Fruit fly (Drosophila melanogaster) whole organism, embryonic: ENCODE results near the gene CG42342.

Experiments
- Bgb ChIP-seq: fragments of 200-800 bp; sonication (Bioruptor generic); IDR thresholded peaks from 2 replicates; pipeline ENCODE4 v1.3.6; 2022; ENCODE audit warnings: missing biosample characterization, missing genetic modification characterization; ENCODE audit not compliant: partially characterized antibody
- CG10209 ChIP-seq: fragments of 200-800 bp; sonication (Bioruptor generic); optimal IDR thresholded peaks from 3 replicates; lab custom pipeline; 2017; ENCODE audit warnings: missing biosample characterization, mild to moderate bottlenecking, missing genetic modification characterization, missing genetic modification reagents
- CG10462 ChIP-seq: fragments of 200-800 bp; sonication (Bioruptor generic); optimal IDR thresholded peaks from 2 replicates; lab custom pipeline; 2016; ENCODE audit warnings: missing biosample characterization, missing genetic modification characterization
- CG1233 ChIP-seq: fragments of 200-800 bp; sonication (Bioruptor generic); optimal IDR thresholded peaks from 4 replicates; lab custom pipeline; 2018; ENCODE audit warnings: missing biosample characterization, mild to moderate bottlenecking, missing genetic modification characterization
- CG12942 ChIP-seq: fragments of 200-800 bp; sonication (Bioruptor generic); optimal IDR thresholded peaks from 3 replicates; lab custom pipeline; 2016; ENCODE audit warnings: missing biosample characterization, missing genetic modification characterization
- CG13287 ChIP-seq: fragments of 200-800 bp; sonication (Bioruptor generic); IDR thresholded peaks from 2 replicates; pipeline ENCODE4 v1.3.6; 2022; ENCODE audit warnings: missing biosample characterization, missing genetic modification characterization; ENCODE audit not compliant: partially characterized antibody
- CG14965 ChIP-seq: fragments of 200-800 bp; sonication (Bioruptor generic); optimal IDR thresholded peaks from 2 replicates; lab custom pipeline; 2016; ENCODE audit warnings: missing biosample characterization, missing genetic modification characterization, borderline replicate concordance
- CG15514 ChIP-seq: fragments of 200-800 bp; sonication (Bioruptor generic); optimal IDR thresholded peaks from 3 replicates; lab custom pipeline; 2017; ENCODE audit warnings: missing biosample characterization, missing genetic modification characterization, mild to moderate bottlenecking, moderate library complexity, missing genetic modification reagents
- CG1603 ChIP-seq: fragments of 200-800 bp; sonication (Bioruptor generic); optimal IDR thresholded peaks from 2 replicates; lab custom pipeline; 2019; ENCODE audit warnings: missing biosample characterization, mild to moderate bottlenecking, missing genetic modification characterization, moderate library complexity
- CG17359 ChIP-seq: fragments of 200-800 bp; sonication (Bioruptor generic); optimal IDR thresholded peaks from 3 replicates; lab custom pipeline; 2018; ENCODE audit warnings: missing biosample characterization, mild to moderate bottlenecking, missing genetic modification characterization, moderate library complexity
- CG3065 ChIP-seq: fragments of 200-800 bp; sonication (Bioruptor generic); optimal IDR thresholded peaks from 2 replicates; lab custom pipeline; 2016; ENCODE audit warnings: missing biosample characterization, missing genetic modification characterization
- CG33557 ChIP-seq: fragments of 200-800 bp; sonication (Bioruptor generic); optimal IDR thresholded peaks from 2 replicates; lab custom pipeline; 2019; ENCODE audit warnings: missing biosample characterization, mild to moderate bottlenecking, missing genetic modification characterization, moderate library complexity
- CG4328 ChIP-seq: fragments of 200-800 bp; sonication (Bioruptor generic); optimal IDR thresholded peaks from 3 replicates; lab custom pipeline; 2017; ENCODE audit warnings: missing biosample characterization, missing genetic modification reagents, missing genetic modification characterization
- CG4404 ChIP-seq: fragments of 200-800 bp; sonication (Bioruptor generic); IDR thresholded peaks from 2 replicates; pipeline ENCODE4 v1.3.6; 2022; ENCODE audit warnings: missing biosample characterization, missing genetic modification characterization
- CG6175 ChIP-seq: fragments of 200-800 bp; sonication (Bioruptor generic); IDR thresholded peaks from 3 replicates; pipeline ENCODE4 v1.3.6; 2022; ENCODE audit warnings: missing biosample characterization, missing genetic modification characterization
- CG6654 ChIP-seq: fragments of 200-800 bp; sonication (Bioruptor generic); optimal IDR thresholded peaks from 2 replicates; lab custom pipeline; 2017; ENCODE audit warnings: missing biosample characterization, mild to moderate bottlenecking, missing genetic modification characterization
- CG6813 ChIP-seq: fragments of 200-800 bp; sonication (Bioruptor generic); optimal IDR thresholded peaks from 2 replicates; lab custom pipeline; 2017; ENCODE audit warnings: missing biosample characterization, missing genetic modification characterization, mild to moderate bottlenecking, moderate library complexity, missing genetic modification reagents
- CG7786 ChIP-seq: fragments of 200-800 bp; sonication (Bioruptor generic); optimal IDR thresholded peaks from 2 replicates; lab custom pipeline; 2016; ENCODE audit warnings: missing biosample characterization, missing genetic modification characterization
- CG9609 ChIP-seq: fragments of 200-800 bp; sonication (Bioruptor generic); optimal IDR thresholded peaks from 3 replicates; lab custom pipeline; 2016; ENCODE audit warnings: missing biosample characterization, missing genetic modification characterization
- D19A ChIP-seq: fragments of 200-800 bp; optimal IDR thresholded peaks from 3 replicates; lab custom pipeline; 2019; ENCODE audit warnings: missing biosample characterization, mild to moderate bottlenecking, missing genetic modification characterization, moderate library complexity
- Ets65A ChIP-seq: fragments of 200-800 bp; sonication (Bioruptor generic); peaks from one replicate; lab custom pipeline; 2016; ENCODE audit warnings: missing biosample characterization, missing genetic modification characterization
- Hand ChIP-seq: fragments of 200-800 bp; sonication (Bioruptor generic); optimal IDR thresholded peaks from 2 replicates; lab custom pipeline; 2017; ENCODE audit warnings: mild to moderate bottlenecking, missing biosample characterization, missing genetic modification reagents, missing genetic modification characterization
- Lim3 ChIP-seq: fragments of 200-800 bp; sonication (Bioruptor generic); IDR thresholded peaks from 2 replicates; pipeline ENCODE4 v1.3.6; 2022; ENCODE audit warnings: missing biosample characterization, missing genetic modification characterization
- Med ChIP-seq: fragments of 200-800 bp; sonication (Bioruptor generic); peaks from one replicate; lab custom pipeline; 2016; ENCODE audit warnings: missing biosample characterization, missing genetic modification characterization, mild to moderate bottlenecking, inconsistent platforms, moderate library complexity
- Mes4 ChIP-seq: fragments of 200-800 bp; sonication (Bioruptor generic); optimal IDR thresholded peaks from 2 replicates; lab custom pipeline; 2016; ENCODE audit warnings: missing biosample characterization, missing genetic modification characterization
- NFAT ChIP-seq: fragments of 200-800 bp; sonication (Bioruptor generic); IDR thresholded peaks from 2 replicates; pipeline ENCODE4 v1.3.6; 2022; ENCODE audit warnings: missing biosample characterization, missing genetic modification characterization
- PHDP ChIP-seq: fragments of 200-800 bp; sonication (Bioruptor generic); optimal IDR thresholded peaks from 3 replicates; lab custom pipeline; 2018; ENCODE audit warnings: missing biosample characterization, mild to moderate bottlenecking, missing genetic modification characterization, moderate library complexity
- Pdp1 ChIP-seq, 2 experiments: fragments of 200-800 bp; sonication (Bioruptor generic); optimal IDR thresholded peaks; 3 replicates each; lab custom pipeline; 2016; ENCODE audit warnings: missing biosample characterization in 2 of 2, missing genetic modification characterization in 2 of 2, mild to moderate bottlenecking in 1 of 2, moderate library complexity in 1 of 2
- Scr ChIP-seq: fragments of 200-800 bp; sonication (Bioruptor generic); IDR thresholded peaks from 2 replicates; pipeline ENCODE4 v1.3.6; 2022; ENCODE audit warnings: missing biosample characterization, missing genetic modification characterization; ENCODE audit not compliant: partially characterized antibody
- Sox102F ChIP-seq: fragments of 200-800 bp; sonication (Bioruptor generic); optimal IDR thresholded peaks from 2 replicates; lab custom pipeline; 2018; ENCODE audit warnings: missing biosample characterization, mild to moderate bottlenecking, missing genetic modification characterization, moderate library complexity
- ac ChIP-seq: fragments of 200-800 bp; sonication (Bioruptor generic); optimal IDR thresholded peaks from 3 replicates; lab custom pipeline; 2017; ENCODE audit warnings: missing biosample characterization, mild to moderate bottlenecking, missing genetic modification characterization
- cad ChIP-seq: fragments of >200 bp; optimal IDR thresholded peaks from 2 replicates; lab custom pipeline; 2017; ENCODE audit warnings: missing biosample characterization, missing genetic modification characterization
- chinmo ChIP-seq: fragments of 200-800 bp; sonication (Bioruptor generic); IDR thresholded peaks from 4 replicates; pipeline ENCODE4 v1.3.6; 2022; ENCODE audit warnings: missing biosample characterization, missing genetic modification characterization; ENCODE audit not compliant: partially characterized antibody
- danr ChIP-seq: fragments of 200-800 bp; sonication (Bioruptor generic); IDR thresholded peaks from 2 replicates; pipeline ENCODE4 v1.3.6; 2022; ENCODE audit warnings: missing biosample characterization, missing genetic modification characterization
- ems ChIP-seq: fragments of 200-800 bp; sonication (Bioruptor generic); optimal IDR thresholded peaks from 3 replicates; lab custom pipeline; 2016; ENCODE audit warnings: missing biosample characterization, missing genetic modification characterization
- ham ChIP-seq: fragments of 200-800 bp; sonication (Bioruptor generic); IDR thresholded peaks from 2 replicates; pipeline ENCODE4 v1.3.6; 2022; ENCODE audit warnings: missing biosample characterization, missing genetic modification characterization
- klu ChIP-seq: fragments of 200-800 bp; sonication (Bioruptor generic); IDR thresholded peaks from 2 replicates; pipeline ENCODE4 v1.3.6; 2022; ENCODE audit warnings: missing biosample characterization, missing genetic modification characterization
- mirr ChIP-seq: fragments of 200-800 bp; sonication (Bioruptor generic); optimal IDR thresholded peaks from 3 replicates; lab custom pipeline; 2018; ENCODE audit warnings: missing biosample characterization, mild to moderate bottlenecking, missing genetic modification characterization
- mld ChIP-seq: fragments of 200-800 bp; sonication (Bioruptor generic); IDR thresholded peaks from 3 replicates; pipeline ENCODE4 v1.3.6; 2022; ENCODE audit warnings: missing biosample characterization, missing genetic modification characterization; ENCODE audit not compliant: partially characterized antibody
- odd ChIP-seq: fragments of 200-800 bp; sonication (Bioruptor generic); optimal IDR thresholded peaks from 2 replicates; lab custom pipeline; 2017; ENCODE audit warnings: missing biosample characterization, mild to moderate bottlenecking, missing genetic modification characterization
- onecut ChIP-seq: fragments of 200-800 bp; sonication (Bioruptor generic); IDR thresholded peaks from 2 replicates; pipeline ENCODE4 v1.3.6; 2022; ENCODE audit warnings: missing biosample characterization, missing genetic modification characterization
- p53 ChIP-seq: fragments of 200-800 bp; sonication (Bioruptor generic); optimal IDR thresholded peaks from 2 replicates; lab custom pipeline; 2016; ENCODE audit warnings: missing biosample characterization, missing genetic modification characterization
- pnt ChIP-seq: fragments of 200-800 bp; sonication (Bioruptor generic); optimal IDR thresholded peaks from 3 replicates; lab custom pipeline; 2016; ENCODE audit warnings: missing biosample characterization, missing genetic modification characterization
- rib ChIP-seq: fragments of 200-800 bp; sonication (Bioruptor generic); IDR thresholded peaks from 2 replicates; pipeline ENCODE4 v1.3.6; 2022; ENCODE audit warnings: missing biosample characterization, missing genetic modification characterization
- sc ChIP-seq, 3 experiments: fragments of >200 bp in 2 of 3; fragments of 200-800 bp in 1 of 3; sonication (Bioruptor generic) in 1 of 3; optimal IDR thresholded peaks; 2 replicates in 2 of 3; 3 replicates in 1 of 3; lab custom pipeline; 2017; ENCODE audit warnings: mild to moderate bottlenecking in 1 of 3, missing biosample characterization in 1 of 3, missing genetic modification characterization in 1 of 3, missing genetic modification reagents in 1 of 3
- sens-2 ChIP-seq: fragments of 200-800 bp; sonication (Bioruptor generic); IDR thresholded peaks from 2 replicates; pipeline ENCODE4 v1.3.6; 2022; ENCODE audit warnings: missing biosample characterization, missing genetic modification characterization
- sim ChIP-seq: fragments of 200-800 bp; sonication (Bioruptor generic); IDR thresholded peaks from 2 replicates; pipeline ENCODE4 v1.3.6; 2022; ENCODE audit warnings: missing biosample characterization, missing genetic modification characterization
- tgo ChIP-seq: fragments of 200-800 bp; sonication (Bioruptor generic); IDR thresholded peaks from 3 replicates; pipeline ENCODE4 v1.3.6; 2022; ENCODE audit warnings: missing biosample characterization, missing genetic modification characterization
- tll ChIP-seq, 2 experiments: fragments of 200-800 bp in 1 of 2; fragments of >200 bp in 1 of 2; sonication (Bioruptor generic) in 1 of 2; optimal IDR thresholded peaks; 2 replicates each; lab custom pipeline; 2017 to 2019; ENCODE audit warnings: missing biosample characterization in 2 of 2, missing genetic modification characterization in 2 of 2, mild to moderate bottlenecking in 1 of 2, moderate library complexity in 1 of 2
- yki ChIP-seq: fragments of >200 bp; optimal IDR thresholded peaks from 3 replicates; lab custom pipeline; 2018

Gene CG42342

dm6 chr3R:16524178-16524577 lies 21.6 kb downstream of the CG42342 start (continued):
- TF ChIP-seq CG33557 (GFP tag; lab: Kevin White, UChicago): no peak
- no peak for TF ChIP-seq Mes4 (GFP tag; lab: Kevin White, UChicago)
- TF ChIP-seq CG3065 (GFP tag; lab: Kevin White, UChicago): no peak
- peak; percentile 89 for TF ChIP-seq D19A (tag; lab: Kevin White, UChicago)
- TF ChIP-seq Scr (GFP tag; lab: Robert Waterston, UW): no peak
- no peak for TF ChIP-seq Bgb (GFP tag; lab: Robert Waterston, UW)
- no peak for TF ChIP-seq ham (GFP tag; lab: Robert Waterston, UW)
- peak; percentile 51 for TF ChIP-seq ems (GFP tag; lab: Kevin White, UChicago)
- peak in 1 of 2 experiments; percentile 44 for TF ChIP-seq Pdp1 (GFP tag; optimal IDR thresholded peaks at IDR 0.05; lab: Kevin White, UChicago)
- TF ChIP-seq CG7786 (GFP tag; lab: Kevin White, UChicago): no peak
- no peak for TF ChIP-seq CG9609 (GFP tag; lab: Kevin White, UChicago)
- TF ChIP-seq NFAT (GFP tag; lab: Robert Waterston, UW): no peak
- no peak for TF ChIP-seq CG12942 (GFP tag; lab: Kevin White, UChicago)
- TF ChIP-seq CG13287 (GFP tag; lab: Robert Waterston, UW): no peak
- no peak for TF ChIP-seq rib (GFP tag; lab: Robert Waterston, UW)
- no peak for TF ChIP-seq CG4404 (GFP tag; lab: Robert Waterston, UW)
- no peak for TF ChIP-seq yki (lab: Kevin White, UChicago)
- peak; percentile 12 for TF ChIP-seq p53 (GFP tag; lab: Kevin White, UChicago)
- TF ChIP-seq CG4328 (GFP tag; lab: Kevin White, UChicago): peak; percentile 11
- TF ChIP-seq CG10462 (GFP tag; lab: Kevin White, UChicago): no peak
- TF ChIP-seq CG10209: no peak
- no peak for TF ChIP-seq odd (GFP tag; lab: Kevin White, UChicago)
- peak; percentile 86 for TF ChIP-seq Sox102F (GFP tag; lab: Kevin White, UChicago)
- no peak for TF ChIP-seq CG6175 (GFP tag; lab: Robert Waterston, UW)
- peak; percentile 81 for TF ChIP-seq sim (GFP tag; lab: Robert Waterston, UW)
- TF ChIP-seq klu: no peak
- TF ChIP-seq CG6813 (GFP tag; lab: Kevin White, UChicago): no peak
- TF ChIP-seq danr (GFP tag; lab: Robert Waterston, UW): peak; percentile 58; the same call in 1 of the 2 replicates
- no peak for TF ChIP-seq chinmo (GFP tag; lab: Robert Waterston, UW)
- TF ChIP-seq ac (GFP tag; lab: Kevin White, UChicago): no peak
- peak; percentile 30; the same call in 1 of the 2 replicates for TF ChIP-seq Lim3
- peak; percentile 83 for TF ChIP-seq sens-2 (GFP tag; lab: Robert Waterston, UW)
- peak; percentile 70 for TF ChIP-seq tgo (GFP tag; lab: Robert Waterston, UW)
- TF ChIP-seq Ets65A: peak; percentile 81
- no peak for TF ChIP-seq mirr (GFP tag; lab: Kevin White, UChicago)
- no peak for TF ChIP-seq CG14965 (GFP tag; lab: Kevin White, UChicago)
- TF ChIP-seq sc (optimal IDR thresholded peaks at IDR 0.05; lab: Kevin White, UChicago): no peak
- TF ChIP-seq sc (GFP tag; optimal IDR thresholded peaks at IDR 0.05; lab: Kevin White, UChicago): peak; percentile 14
- TF ChIP-seq tll (GFP tag; optimal IDR thresholded peaks at IDR 0.05; lab: Kevin White, UChicago): no peak
- TF ChIP-seq mld (GFP tag; lab: Robert Waterston, UW): no peak
- peak; percentile 65 for TF ChIP-seq PHDP (tag; lab: Kevin White, UChicago)
- TF ChIP-seq cad (GFP tag; lab: Kevin White, UChicago): no peak
- peak; percentile 49 for TF ChIP-seq pnt (GFP tag; lab: Kevin White, UChicago)
- TF ChIP-seq CG1603 (tag; lab: Kevin White, UChicago): peak; percentile 50
- no peak for TF ChIP-seq Hand (GFP tag; lab: Kevin White, UChicago)
- peak; percentile 51 for TF ChIP-seq CG6654 (GFP tag; lab: Kevin White, UChicago)
- peak; percentile 74 for TF ChIP-seq Med
- TF ChIP-seq CG17359 (tag; lab: Kevin White, UChicago): peak; percentile 85
- no peak for TF ChIP-seq CG15514 (GFP tag; lab: Kevin White, UChicago)
- TF ChIP-seq CG1233 (GFP tag; lab: Kevin White, UChicago): peak; percentile 82
- TF ChIP-seq onecut (GFP tag; lab: Robert Waterston, UW): peak; percentile 64
